Worm (Caenorhabditis elegans) whole organism, L3 larva: Measurements from ENCODE around the gene cah-1.

ENCODE experiments used
- daf-12 ChIP-seq: fragments of 150-350 bp; optimal IDR thresholded peaks from 2 replicates; lab custom pipeline; 2014; ENCODE audit warnings: missing biosample characterization, missing genetic modification reagents, missing genetic modification characterization
- lin-15B ChIP-seq: fragments of 150-350 bp; optimal IDR thresholded peaks from 2 replicates; lab custom pipeline; 2014; ENCODE audit warnings: missing biosample characterization, missing genetic modification characterization
- lin-39 ChIP-seq: fragments of 150-350 bp; optimal IDR thresholded peaks from 2 replicates; lab custom pipeline; 2018; ENCODE audit warnings: missing biosample characterization, missing genetic modification reagents, missing genetic modification characterization
- nhr-237 ChIP-seq: fragments of 150-350 bp; optimal IDR thresholded peaks from 2 replicates; lab custom pipeline; 2014; ENCODE audit warnings: missing biosample characterization, missing genetic modification characterization
- nhr-77 ChIP-seq: fragments of 150-350 bp; optimal IDR thresholded peaks from 2 replicates; lab custom pipeline; 2014; ENCODE audit warnings: missing biosample characterization, missing genetic modification characterization

DNA sequence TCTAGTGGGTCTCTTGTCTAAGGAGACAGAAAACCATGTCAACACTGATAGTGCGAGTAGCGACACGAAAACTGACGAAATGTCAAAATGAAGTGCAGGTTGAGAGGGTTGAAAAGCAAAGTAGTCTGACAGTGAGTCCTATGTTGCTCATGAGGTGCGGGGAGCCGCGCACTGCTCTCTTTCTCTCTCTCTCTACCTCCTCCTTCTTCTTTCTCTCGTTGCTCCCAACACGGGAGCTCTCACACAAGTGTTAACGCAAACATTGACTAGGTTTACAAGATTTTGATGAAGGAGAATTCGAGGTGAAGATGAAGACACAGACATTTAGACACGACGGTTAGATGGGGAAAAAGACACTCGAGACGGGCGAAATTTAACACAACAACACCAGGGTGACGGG lies 43.8 kb upstream of the cah-1 start:
- TF ChIP-seq daf-12 (tag; lab: Kevin White, UChicago) (no peak), nhr-237 (no peak), nhr-77 (no peak), lin-15B (tag; lab: Kevin White, UChicago) (no peak), lin-39 (tag; lab: Kevin White, UChicago) (no peak)
